Worm (Caenorhabditis elegans): Measurements from ENCODE around the gene srz-74.

- no peak for TF ChIP-seq snpc-4 (GFP tag; optimal IDR thresholded peaks at IDR 0.05)
- no peak for TF ChIP-seq snpc-4 (tag; optimal IDR thresholded peaks at IDR 0.05)
- TF ChIP-seq K12H6.12 (tag; optimal IDR thresholded peaks at IDR 0.05) = no peak
- no peak for TF ChIP-seq madf-6 (GFP tag; IDR thresholded peaks at IDR 0.05)
- no peak for TF ChIP-seq tbx-9 (tag; optimal IDR thresholded peaks at IDR 0.05; ENCODE audit: borderline replicate concordance)
- no peak for TF ChIP-seq fkh-3 (tag; optimal IDR thresholded peaks at IDR 0.05)
- no peak for TF ChIP-seq dpl-1 (GFP tag; optimal IDR thresholded peaks at IDR 0.05)
- TF ChIP-seq egrh-3 (GFP tag; IDR thresholded peaks at IDR 0.05) = no peak
- TF ChIP-seq him-1 (tag; optimal IDR thresholded peaks at IDR 0.05) = no peak
- TF ChIP-seq ets-4 (GFP tag; optimal IDR thresholded peaks at IDR 0.05) = no peak
- TF ChIP-seq nhr-90 (tag; optimal IDR thresholded peaks at IDR 0.05) = no peak
- no peak for TF ChIP-seq Y56A3A.18 (GFP tag; IDR thresholded peaks at IDR 0.05)
- no peak for TF ChIP-seq xnd-1 (tag; optimal IDR thresholded peaks at IDR 0.05)
- TF ChIP-seq efl-1 (GFP tag; optimal IDR thresholded peaks at IDR 0.05) = no peak
- no peak for TF ChIP-seq akir-1 (GFP tag; optimal IDR thresholded peaks at IDR 0.05)
These were observed 48.6 kb upstream of the srz-74 start, which contains the start of gene clec-191 for ce11 chrIV:16280614-16281013.
